Worm (Caenorhabditis elegans): ENCODE measurements around the gene C38C10.3.

- TF ChIP-seq ztf-16 (tag; optimal IDR thresholded peaks at IDR 0.05) (no peak), elt-2 (tag; optimal IDR thresholded peaks at IDR 0.05) (no peak), pha-4 (tag; optimal IDR thresholded peaks at IDR 0.05) (no peak), ets-4 (tag; optimal IDR thresholded peaks at IDR 0.05) (no peak), fax-1 (tag; optimal IDR thresholded peaks at IDR 0.05) (no peak), fkh-10 (GFP tag; optimal IDR thresholded peaks at IDR 0.05) (no peak), K09A11.1 (tag; optimal IDR thresholded peaks at IDR 0.05; ENCODE audit: insufficient read depth) (no peak), ceh-14 (tag; optimal IDR thresholded peaks at IDR 0.05) (no peak), sox-4 (tag; optimal IDR thresholded peaks at IDR 0.05) (no peak), ama-1 (optimal IDR thresholded peaks at IDR 0.05) (no peak)
Measured at ce11 chrIII:9346722-9347121, 38.7 kb downstream of the C38C10.3 start.
